Worm (Caenorhabditis elegans): ENCODE data around the gene E02H4.2.
A peak's percentile ranks its signal among the peaks of the same experiment; 100 is the strongest.

Gene E02H4.2

ce11 chrX:14303078-14303477 is 21.7 kb upstream of the E02H4.2 start, which contains the start of gene C11H1.5:
C11H1.5 (minus strand) TSS chrX:14303178.
- no peak for TF ChIP-seq nhr-85 (tag)
- no peak for TF ChIP-seq nhr-19 (GFP tag; conservative IDR thresholded peaks at IDR 0.05)
- no peak for TF ChIP-seq unc-130 (tag; optimal IDR thresholded peaks at IDR 0.05)
- TF ChIP-seq lsy-2 (tag; optimal IDR thresholded peaks at IDR 0.05), result no peak
- TF ChIP-seq jun-1 (tag; optimal IDR thresholded peaks at IDR 0.05), result no peak
- TF ChIP-seq snpc-4 (tag; optimal IDR thresholded peaks at IDR 0.05), result no peak

ce11 chrX:14297209-14297608 is 15.8 kb upstream of the E02H4.2 start:
- TF ChIP-seq hpl-2 (GFP tag; optimal IDR thresholded peaks at IDR 0.05), result no peak
- TF ChIP-seq efl-1 (optimal IDR thresholded peaks at IDR 0.05), result peak; percentile 62 to 84
- TF ChIP-seq efl-1 (GFP tag; optimal IDR thresholded peaks at IDR 0.05 in 1 of 2), result peak; percentile 5 to 84
- peak; percentile 74 for TF ChIP-seq C16A3.4 (tag; optimal IDR thresholded peaks at IDR 0.05)
- no peak for TF ChIP-seq unc-30 (tag; optimal IDR thresholded peaks at IDR 0.05)
- peak; percentile 52 for TF ChIP-seq nhr-90 (tag; optimal IDR thresholded peaks at IDR 0.05; ENCODE audit: poor library complexity)
- TF ChIP-seq ceh-88 (GFP tag; IDR thresholded peaks at IDR 0.05), result no peak
- peak; percentile 53 to 76 for TF ChIP-seq lin-35 (GFP tag; optimal IDR thresholded peaks at IDR 0.05)
- peak; percentile 60 to 72 for TF ChIP-seq lsy-2 (tag; optimal IDR thresholded peaks at IDR 0.05)
- TF ChIP-seq snpc-4 (tag; optimal IDR thresholded peaks at IDR 0.05), result no peak
- TF ChIP-seq dsc-1 (tag; optimal IDR thresholded peaks at IDR 0.05), result peak; percentile 73
- TF ChIP-seq fkh-8 (tag; optimal IDR thresholded peaks at IDR 0.05), result peak; percentile 77
- TF ChIP-seq hlh-17 (GFP tag; optimal IDR thresholded peaks at IDR 0.05; ENCODE audit: borderline replicate concordance), result no peak
- TF ChIP-seq nhr-20 (tag; optimal IDR thresholded peaks at IDR 0.05), result peak; percentile 77
- TF ChIP-seq lin-15B (tag; optimal IDR thresholded peaks at IDR 0.05), result no peak
- no peak for TF ChIP-seq elt-2 (tag; optimal IDR thresholded peaks at IDR 0.05)
- TF ChIP-seq mep-1 (tag; optimal IDR thresholded peaks at IDR 0.05), result peak; percentile 77
- TF ChIP-seq rnt-1 (tag; optimal IDR thresholded peaks at IDR 0.05), result peak; percentile 79
- TF ChIP-seq skn-1 (tag; optimal IDR thresholded peaks at IDR 0.05), result peak; percentile 33
- TF ChIP-seq aly-2 (tag; optimal IDR thresholded peaks at IDR 0.05), result no peak
- peak; percentile 27 for TF ChIP-seq ztf-4 (tag; optimal IDR thresholded peaks at IDR 0.05)
- peak; percentile 54 for TF ChIP-seq ceh-8 (GFP tag; optimal IDR thresholded peaks at IDR 0.05)
- TF ChIP-seq C04F5.9 (tag; optimal IDR thresholded peaks at IDR 0.05), result peak; percentile 16
- TF ChIP-seq unc-86 (tag; optimal IDR thresholded peaks at IDR 0.05), result peak; percentile 49
- no peak for TF ChIP-seq nhr-11 (tag; optimal IDR thresholded peaks at IDR 0.05)
- TF ChIP-seq nhr-76 (tag; optimal IDR thresholded peaks at IDR 0.05), result no peak
- TF ChIP-seq vab-15 (tag; optimal IDR thresholded peaks at IDR 0.05), result no peak
- peak; percentile 75 for TF ChIP-seq swsn-7 (tag; optimal IDR thresholded peaks at IDR 0.05)
- TF ChIP-seq ceh-63 (GFP tag; optimal IDR thresholded peaks at IDR 0.05), result no peak
- TF ChIP-seq efl-3 (GFP tag; optimal IDR thresholded peaks at IDR 0.05), result no peak
- peak; percentile 53 for TF ChIP-seq irx-1 (tag; optimal IDR thresholded peaks at IDR 0.05)
- peak; percentile 30 to 43 (median 32) for TF ChIP-seq dpl-1 (GFP tag; optimal IDR thresholded peaks at IDR 0.05)
- TF ChIP-seq nhr-71 (tag; optimal IDR thresholded peaks at IDR 0.05), result peak; percentile 88
- no peak for TF ChIP-seq tlp-1 (tag; optimal IDR thresholded peaks at IDR 0.05)
- peak; percentile 87 for TF ChIP-seq snu-23 (GFP tag; optimal IDR thresholded peaks at IDR 0.05)
- TF ChIP-seq sup-37 (GFP tag; optimal IDR thresholded peaks at IDR 0.05), result no peak
- no peak for TF ChIP-seq sox-4 (tag; optimal IDR thresholded peaks at IDR 0.05)
- peak; percentile 63 to 72 (median 65) for TF ChIP-seq ceh-82 (tag; optimal IDR thresholded peaks at IDR 0.05)
- no peak for TF ChIP-seq ama-1 (optimal IDR thresholded peaks at IDR 0.05)
- TF ChIP-seq pag-3 (tag; optimal IDR thresholded peaks at IDR 0.05; ENCODE audit: borderline replicate concordance, insufficient read depth), result peak; percentile 46
- TF ChIP-seq fkh-10 (GFP tag; optimal IDR thresholded peaks at IDR 0.05), result peak; percentile 74
- no peak for TF ChIP-seq Y116A8C.19 (tag; optimal IDR thresholded peaks at IDR 0.05; ENCODE audit: borderline replicate concordance)
- peak; percentile 27 for TF ChIP-seq fkh-4 (tag; optimal IDR thresholded peaks at IDR 0.05; ENCODE audit: borderline replicate concordance)
- TF ChIP-seq hlh-4 (tag; optimal IDR thresholded peaks at IDR 0.05), result no peak
- TF ChIP-seq nhr-84 (tag; optimal IDR thresholded peaks at IDR 0.05), result no peak
- peak; percentile 56 for TF ChIP-seq fos-1 (tag; optimal IDR thresholded peaks at IDR 0.05)
- no peak for TF ChIP-seq ceh-90 (tag; optimal IDR thresholded peaks at IDR 0.05)
- TF ChIP-seq egl-13 (tag; optimal IDR thresholded peaks at IDR 0.05), result no peak
